Fruit fly (Drosophila melanogaster): ENCODE results near the gene Pcyt2.

The Pcyt2 gene

DNA sequence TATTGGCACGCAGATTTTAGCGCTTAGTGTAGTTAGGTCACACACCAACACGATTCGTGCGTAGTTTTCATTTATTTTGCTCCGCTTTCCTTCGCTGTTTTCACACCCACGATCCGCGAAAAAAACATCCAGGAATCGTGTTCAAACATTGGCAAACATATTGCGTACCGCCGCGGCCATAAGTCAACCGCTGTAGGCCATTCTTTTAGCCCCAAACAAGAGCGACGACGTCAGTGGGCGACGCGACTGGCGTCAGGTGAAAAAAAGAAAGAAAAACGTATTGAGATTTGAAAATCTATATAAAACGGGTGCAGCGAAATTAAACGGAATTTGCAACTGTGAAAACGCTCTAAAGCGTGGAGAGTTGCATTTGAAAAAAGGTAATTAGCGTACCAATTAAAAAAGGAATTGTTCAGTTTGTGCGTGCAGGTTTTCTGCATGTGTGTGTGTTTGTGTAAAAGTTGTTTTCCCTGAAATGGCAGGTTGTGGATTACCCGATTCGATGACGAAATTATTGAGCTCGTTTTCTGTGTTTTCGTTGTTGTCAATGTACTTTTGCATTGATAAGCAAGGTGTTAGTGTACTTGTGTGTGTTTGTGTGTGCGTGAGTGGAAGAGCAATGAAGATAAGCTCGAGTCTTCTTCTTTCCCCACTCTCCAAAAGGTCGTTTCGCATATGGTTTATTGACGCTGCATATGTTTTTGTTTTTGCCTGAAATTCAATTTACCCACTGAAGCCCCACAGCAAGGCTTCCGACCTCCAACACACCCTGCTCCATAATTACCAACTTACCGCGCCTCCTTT is 16.1 kb downstream of the Pcyt2 start, which contains the start of gene Tmep:
TSS of gene Tmep (plus strand) at position 20 of the 804 bp plus-strand sequence.
- TF ChIP-seq psq (optimal IDR thresholded peaks at IDR 0.05) (no peak), Dll (optimal IDR thresholded peaks at IDR 0.05) (no peak), CG8478 (optimal IDR thresholded peaks at IDR 0.05) (no peak), usp (GFP tag; optimal IDR thresholded peaks at IDR 0.05) (no peak), EcR (GFP tag; optimal IDR thresholded peaks at IDR 0.05) (no peak), pan (optimal IDR thresholded peaks at IDR 0.05) (no peak)

DNA sequence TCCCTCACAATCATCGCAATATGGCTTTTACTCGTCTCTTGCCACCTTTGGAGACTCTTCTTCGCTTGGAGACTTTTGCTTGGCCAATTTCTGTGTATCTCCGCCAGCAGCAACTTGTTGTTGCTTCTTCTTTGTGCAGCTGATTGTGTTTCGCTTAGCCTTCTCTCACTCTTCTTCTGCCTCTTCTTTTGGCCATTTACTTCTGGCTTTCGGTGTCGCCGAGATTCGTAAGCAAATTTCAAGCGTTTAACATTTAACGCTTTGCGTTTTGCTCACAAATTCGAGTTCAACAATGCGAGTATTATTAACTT is 16.6 kb downstream of the Pcyt2 start:
- TF ChIP-seq pan (optimal IDR thresholded peaks at IDR 0.05) (no peak), EcR (GFP tag; optimal IDR thresholded peaks at IDR 0.05) (no peak), CG8478 (optimal IDR thresholded peaks at IDR 0.05) (no peak), Dll (optimal IDR thresholded peaks at IDR 0.05) (no peak), psq (optimal IDR thresholded peaks at IDR 0.05) (no peak), usp (GFP tag; optimal IDR thresholded peaks at IDR 0.05) (no peak)

DNA sequence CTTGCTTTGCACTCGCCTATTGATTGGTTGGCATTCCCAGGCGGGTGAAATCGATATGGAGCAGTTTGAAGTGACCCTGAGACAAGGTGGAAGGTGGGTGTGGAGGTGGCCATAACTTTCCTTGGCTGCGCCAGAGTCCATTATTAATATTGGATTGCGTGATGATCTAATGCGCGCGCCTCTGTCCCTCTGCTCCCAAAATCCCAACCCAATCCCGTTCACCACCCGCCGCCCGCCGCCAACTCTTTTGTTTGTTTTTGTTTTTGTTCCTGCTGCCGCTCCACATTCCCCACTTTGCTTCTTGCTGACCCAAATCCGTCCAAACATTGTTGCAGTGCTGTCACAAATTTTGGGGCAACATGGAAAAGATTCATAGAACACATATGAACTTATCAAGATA is 17.8 kb downstream of the Pcyt2 start:
- no peak for TF ChIP-seq usp (GFP tag; optimal IDR thresholded peaks at IDR 0.05)
- no peak for TF ChIP-seq pan (optimal IDR thresholded peaks at IDR 0.05)
- no peak for TF ChIP-seq CG8478 (optimal IDR thresholded peaks at IDR 0.05)
- no peak for TF ChIP-seq Dll (optimal IDR thresholded peaks at IDR 0.05)

DNA sequence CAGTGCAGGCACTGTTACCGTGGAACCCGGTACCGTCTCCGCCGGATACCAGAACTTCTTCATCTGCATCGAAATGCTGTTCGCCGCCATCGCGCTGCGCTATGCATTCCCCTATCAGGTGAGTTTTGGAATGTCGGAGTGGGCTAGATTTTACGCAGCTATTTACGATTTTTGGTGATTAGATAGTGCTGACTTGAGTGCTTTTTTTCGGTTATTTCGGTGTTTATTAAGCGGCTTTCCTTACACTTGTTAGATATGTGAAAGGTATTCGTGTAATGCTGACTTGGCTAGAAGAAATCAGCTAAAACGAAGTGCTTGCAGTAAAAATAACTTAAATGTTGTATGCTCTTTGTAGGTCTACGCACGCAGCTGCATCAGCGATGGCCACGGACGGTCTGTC is 19.9 kb downstream of the Pcyt2 start:
- no peak for TF ChIP-seq CG8478 (optimal IDR thresholded peaks at IDR 0.05)
- no peak for TF ChIP-seq Dll (optimal IDR thresholded peaks at IDR 0.05)
- TF ChIP-seq pan (optimal IDR thresholded peaks at IDR 0.05), result no peak
- TF ChIP-seq EcR (GFP tag; optimal IDR thresholded peaks at IDR 0.05), result no peak
- no peak for TF ChIP-seq psq (optimal IDR thresholded peaks at IDR 0.05)
- no peak for TF ChIP-seq usp (GFP tag; optimal IDR thresholded peaks at IDR 0.05)

DNA sequence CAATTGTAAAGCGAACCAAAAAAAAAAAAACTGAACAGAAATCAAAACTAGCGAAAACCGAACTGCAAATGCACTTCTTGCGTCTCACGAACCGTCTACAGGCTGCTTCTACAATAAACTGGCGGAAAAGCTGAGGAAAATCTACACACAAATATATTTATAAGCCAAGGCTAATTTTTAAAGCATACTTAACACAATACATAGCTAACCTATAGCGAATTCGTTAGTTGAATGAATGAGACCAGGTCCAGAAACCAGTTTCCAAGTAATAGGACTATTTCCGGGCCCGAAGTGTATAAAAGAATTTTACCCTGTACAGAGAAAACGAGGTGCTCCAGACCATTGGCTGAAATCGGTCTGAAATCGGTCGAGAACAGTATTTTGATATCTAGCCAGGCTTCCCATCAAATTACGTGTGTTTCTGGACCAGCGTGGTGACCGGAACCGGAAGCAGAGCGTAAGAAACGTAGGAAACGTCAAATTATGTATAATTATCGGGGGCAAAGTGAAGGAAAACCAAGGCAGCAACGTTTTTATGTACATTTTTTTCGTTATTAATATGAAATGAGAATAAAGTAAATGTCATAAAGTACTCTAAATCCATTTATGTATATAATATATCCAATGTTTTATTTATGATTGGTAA is 22.6 kb downstream of the Pcyt2 start:
- TF ChIP-seq psq (optimal IDR thresholded peaks at IDR 0.05) (no peak), Dll (optimal IDR thresholded peaks at IDR 0.05) (no peak)

DNA sequence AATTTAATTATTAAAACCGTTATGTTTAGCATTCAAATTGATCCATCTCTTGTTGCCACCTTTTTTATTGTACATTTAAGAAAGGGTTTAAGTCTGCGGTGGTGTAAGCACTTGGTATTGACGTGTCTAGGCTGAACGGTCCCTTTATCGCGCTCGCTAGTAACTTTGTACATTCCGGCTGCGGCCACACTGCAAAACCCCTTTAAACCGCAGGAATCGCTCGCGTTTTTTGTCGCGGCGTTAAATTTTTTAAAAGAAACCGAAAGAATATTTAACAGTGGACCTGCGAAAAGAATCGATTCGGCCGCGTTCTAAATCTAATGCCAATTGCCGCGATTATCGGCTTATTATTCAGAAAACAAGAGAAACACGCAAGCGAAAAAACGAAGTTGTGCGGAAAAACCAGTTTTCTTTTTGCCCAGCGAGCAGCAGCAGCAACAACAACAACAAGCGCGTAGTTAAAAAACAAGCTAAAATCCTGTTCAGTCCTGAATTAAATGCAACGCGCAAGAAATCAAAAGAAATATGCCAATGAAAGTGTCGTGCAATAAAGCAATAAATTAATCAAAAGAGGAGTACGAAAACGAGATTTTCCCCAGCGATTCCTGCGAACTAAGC is 23.3 kb downstream of the Pcyt2 start, which contains the start of gene CG13917:
TSS of gene CG13917 (plus strand) at position 211 of the 618 bp plus-strand sequence.
- TF ChIP-seq usp (GFP tag; optimal IDR thresholded peaks at IDR 0.05) (no peak), pan (optimal IDR thresholded peaks at IDR 0.05) (no peak), psq (optimal IDR thresholded peaks at IDR 0.05) (no peak), EcR (GFP tag; optimal IDR thresholded peaks at IDR 0.05) (no peak), Dll (optimal IDR thresholded peaks at IDR 0.05) (no peak), CG8478 (optimal IDR thresholded peaks at IDR 0.05) (no peak)

DNA sequence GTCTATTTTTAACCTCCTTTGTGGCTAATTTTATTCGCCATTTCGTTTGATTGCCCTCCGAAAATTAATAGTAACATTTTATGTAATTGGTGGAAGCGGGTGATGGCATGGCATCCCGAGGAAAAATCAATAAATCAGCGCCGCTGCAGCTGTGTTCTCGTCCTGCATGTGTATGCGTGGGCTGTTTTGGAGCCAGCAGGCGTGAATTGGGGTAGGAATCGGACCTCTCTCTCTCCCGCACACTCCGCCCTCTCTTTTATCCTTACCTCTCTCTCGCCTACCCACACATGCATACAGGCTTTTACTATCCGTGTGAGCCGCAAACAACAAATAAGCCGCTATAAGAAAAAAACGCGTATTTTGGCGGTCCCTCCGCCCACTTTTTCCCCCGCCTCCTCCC is 24.0 kb downstream of the Pcyt2 start:
- TF ChIP-seq Dll (optimal IDR thresholded peaks at IDR 0.05) (no peak), pan (optimal IDR thresholded peaks at IDR 0.05) (no peak), usp (GFP tag; optimal IDR thresholded peaks at IDR 0.05) (no peak), EcR (GFP tag; optimal IDR thresholded peaks at IDR 0.05) (no peak), psq (optimal IDR thresholded peaks at IDR 0.05) (no peak), CG8478 (optimal IDR thresholded peaks at IDR 0.05) (no peak)

DNA sequence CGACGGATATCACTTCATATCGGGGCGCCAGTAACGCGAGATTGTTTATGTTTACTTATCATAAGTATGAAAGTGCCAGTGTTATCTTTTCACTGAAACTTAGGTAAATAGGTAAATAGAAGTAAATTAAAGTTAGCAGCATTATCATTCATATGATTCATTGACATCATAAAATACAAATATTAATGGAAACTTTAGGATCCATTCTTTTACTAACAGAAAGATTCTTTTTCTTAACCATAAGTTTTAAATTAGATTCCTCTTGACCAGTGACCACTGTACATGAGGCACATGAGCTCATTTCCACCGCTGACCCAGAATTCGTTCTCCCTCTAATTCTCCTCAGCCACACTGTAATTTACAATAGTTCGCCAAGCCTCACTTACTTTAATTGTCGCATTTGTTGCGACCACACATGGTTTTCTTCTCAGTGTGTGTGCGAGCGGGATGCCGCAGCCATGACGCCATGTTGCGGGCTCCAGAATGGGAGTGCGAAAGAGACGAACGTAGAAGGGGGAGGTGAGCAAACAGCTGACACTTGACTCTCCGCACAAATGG is 25.2 kb downstream of the Pcyt2 start:
- no peak for TF ChIP-seq usp (GFP tag; optimal IDR thresholded peaks at IDR 0.05)
- no peak for TF ChIP-seq EcR (GFP tag; optimal IDR thresholded peaks at IDR 0.05)
- TF ChIP-seq CG8478 (optimal IDR thresholded peaks at IDR 0.05), result no peak
- TF ChIP-seq psq (optimal IDR thresholded peaks at IDR 0.05), result no peak
- TF ChIP-seq Dll (optimal IDR thresholded peaks at IDR 0.05), result no peak
- TF ChIP-seq pan (optimal IDR thresholded peaks at IDR 0.05), result no peak

DNA sequence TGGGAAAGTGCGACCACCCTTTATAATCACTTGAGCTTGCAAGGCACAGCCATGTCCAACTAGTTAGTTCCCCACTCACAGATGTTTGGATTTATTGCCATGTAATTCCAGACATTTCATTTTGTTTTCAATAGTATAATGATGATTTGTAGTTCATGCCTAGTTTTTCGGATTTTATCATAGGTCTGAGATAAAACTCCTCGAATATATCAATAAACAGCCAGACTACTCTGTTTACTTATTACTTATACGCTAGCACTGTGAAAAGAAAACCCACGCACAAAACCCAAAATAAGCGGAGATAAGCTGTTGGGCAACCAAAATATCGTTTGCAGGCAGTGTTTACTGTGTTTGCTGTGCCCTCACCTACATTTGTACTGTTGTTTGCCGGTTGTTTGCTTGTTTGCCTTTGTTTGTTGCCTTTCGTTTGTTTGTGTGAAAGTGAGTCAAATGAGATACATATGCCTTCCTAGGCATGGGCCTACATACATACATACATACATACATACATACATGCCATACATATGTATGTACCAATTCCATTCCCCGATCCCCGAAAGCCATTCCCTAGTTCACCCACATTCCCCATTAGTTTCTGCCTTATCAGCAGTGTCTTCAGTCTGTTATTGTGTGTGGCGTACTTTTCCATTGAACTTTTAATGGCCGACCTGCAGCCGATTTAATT is 26.0 kb downstream of the Pcyt2 start:
- TF ChIP-seq EcR (GFP tag; optimal IDR thresholded peaks at IDR 0.05), result no peak
- TF ChIP-seq psq (optimal IDR thresholded peaks at IDR 0.05), result no peak
- TF ChIP-seq CG8478 (optimal IDR thresholded peaks at IDR 0.05), result no peak
- TF ChIP-seq usp (GFP tag; optimal IDR thresholded peaks at IDR 0.05), result no peak
- no peak for TF ChIP-seq Dll (optimal IDR thresholded peaks at IDR 0.05)
- no peak for TF ChIP-seq pan (optimal IDR thresholded peaks at IDR 0.05)

DNA sequence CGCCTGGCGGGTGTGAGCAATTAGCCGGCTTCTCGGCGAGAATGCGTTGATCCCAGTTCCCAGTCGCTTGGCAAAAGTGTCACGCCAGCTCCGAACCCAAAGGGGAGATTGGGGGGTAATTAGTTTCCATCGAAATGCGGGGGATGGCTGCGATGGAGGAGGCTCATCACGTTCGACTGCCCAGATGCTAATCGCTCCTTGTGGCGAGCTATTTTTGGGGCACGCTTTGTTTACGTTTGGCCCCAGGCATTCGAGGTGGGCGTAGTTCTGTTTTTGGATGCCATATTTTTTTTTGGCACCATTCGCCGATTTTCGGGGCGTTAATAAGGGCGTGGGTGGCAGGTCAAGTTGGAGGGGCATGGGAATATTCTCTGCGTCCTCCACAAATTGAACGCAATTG is 26.9 kb downstream of the Pcyt2 start:
- TF ChIP-seq usp (GFP tag; optimal IDR thresholded peaks at IDR 0.05) (no peak), pan (optimal IDR thresholded peaks at IDR 0.05) (no peak), CG8478 (optimal IDR thresholded peaks at IDR 0.05) (no peak), Dll (optimal IDR thresholded peaks at IDR 0.05) (no peak), psq (optimal IDR thresholded peaks at IDR 0.05) (no peak), EcR (GFP tag; optimal IDR thresholded peaks at IDR 0.05) (no peak)

DNA sequence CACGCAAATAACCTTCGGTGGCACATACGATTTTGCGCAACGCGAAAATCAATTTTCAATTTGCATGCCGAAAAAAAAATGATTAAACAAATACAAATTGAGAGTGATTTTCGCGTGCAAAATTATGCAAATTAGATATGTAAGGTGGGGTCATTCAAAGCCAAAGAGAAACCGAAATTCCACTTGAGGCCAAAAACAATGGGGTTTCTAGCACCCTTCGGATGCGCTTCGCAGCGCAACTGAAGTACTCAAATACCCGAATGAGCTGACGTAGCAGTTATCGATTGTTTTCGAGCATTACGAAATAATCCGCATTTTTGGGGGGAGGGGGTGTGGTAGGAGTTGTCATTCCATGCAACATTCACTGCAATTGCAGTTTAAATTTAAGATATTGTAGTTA is 27.5 kb downstream of the Pcyt2 start:
- TF ChIP-seq EcR (GFP tag; optimal IDR thresholded peaks at IDR 0.05), result no peak
- TF ChIP-seq CG8478 (optimal IDR thresholded peaks at IDR 0.05), result no peak
- TF ChIP-seq pan (optimal IDR thresholded peaks at IDR 0.05), result no peak
- no peak for TF ChIP-seq psq (optimal IDR thresholded peaks at IDR 0.05)
- no peak for TF ChIP-seq usp (GFP tag; optimal IDR thresholded peaks at IDR 0.05)
- no peak for TF ChIP-seq Dll (optimal IDR thresholded peaks at IDR 0.05)

Measured in whole organism.